Worm (Caenorhabditis elegans): ENCODE measurements around the gene ugt-49.

DNA sequence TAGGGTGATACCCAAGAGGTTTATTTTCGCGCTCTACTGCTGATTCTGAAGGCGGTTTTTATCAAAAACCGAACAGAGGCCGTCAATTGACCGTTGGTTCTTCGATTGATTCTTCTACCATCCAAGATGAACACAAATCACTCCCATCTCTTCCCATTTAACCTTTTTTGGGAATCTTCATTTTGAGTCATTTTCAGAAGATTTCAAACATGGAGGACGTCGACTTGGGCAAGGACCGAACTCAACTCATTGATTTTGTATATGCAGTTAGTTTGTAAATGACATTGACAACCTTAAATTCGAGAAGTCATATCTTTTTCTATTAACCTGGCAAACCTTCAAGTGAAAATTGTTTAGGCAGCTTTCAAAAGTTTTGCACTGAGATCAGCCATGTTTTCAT, 16.2 kb downstream of the ugt-49 start, which contains the start of gene AC3.5:
- no peak for TF ChIP-seq nhr-47 (tag; optimal IDR thresholded peaks at IDR 0.05)
- TF ChIP-seq lin-35 (GFP tag; optimal IDR thresholded peaks at IDR 0.05), result no peak
- TF ChIP-seq alr-1 (tag; optimal IDR thresholded peaks at IDR 0.05; ENCODE audit: borderline replicate concordance), result no peak
- TF ChIP-seq C04F5.9 (tag; optimal IDR thresholded peaks at IDR 0.05), result no peak
- TF ChIP-seq aly-2 (tag; optimal IDR thresholded peaks at IDR 0.05), result no peak

Data from whole organism, L1 larva.